Fruit fly (Drosophila melanogaster) Kc167 (cell line): ENCODE results near the gene mei-218.

Experiments used
- Sin3A ChIP-seq: fragments of >200 bp; optimal IDR thresholded peaks from 2 replicates; lab custom pipeline; 2018; ENCODE audit warnings: missing external identifiers
- h ChIP-seq: fragments of >200 bp; optimal IDR thresholded peaks from 3 replicates; lab custom pipeline; 2018; ENCODE audit warnings: missing external identifiers
- insv ChIP-seq: fragments of >200 bp; optimal IDR thresholded peaks from 3 replicates; lab custom pipeline; 2018; ENCODE audit warnings: missing external identifiers
- ttk ChIP-seq: sonication (Bioruptor generic); optimal IDR thresholded peaks from 2 replicates; lab custom pipeline; 2017; ENCODE audit warnings: missing external identifiers

DNA sequence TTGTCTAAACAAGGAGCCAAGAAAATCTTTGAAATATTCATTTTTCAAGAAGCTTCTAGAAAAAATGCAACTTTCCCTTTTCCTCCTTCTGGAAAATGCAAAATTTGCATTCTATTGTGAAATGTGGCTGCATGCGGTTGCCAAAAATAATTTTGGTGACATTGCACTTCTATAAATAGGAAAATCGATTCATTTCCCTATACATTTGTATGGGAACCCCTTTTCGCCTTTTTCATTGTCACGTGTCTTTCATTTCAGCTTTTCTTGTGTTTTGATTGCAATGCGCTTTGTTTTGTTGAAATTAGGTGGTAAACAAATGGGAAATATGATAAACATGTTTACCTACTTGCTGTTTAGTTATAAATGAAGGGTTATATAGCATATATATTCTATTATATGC, 7.9 kb upstream of the mei-218 start:
- TF ChIP-seq ttk (lab: Kevin White, UChicago) = no peak
- no peak for TF ChIP-seq insv
- no peak for TF ChIP-seq h
- TF ChIP-seq Sin3A (lab: Kevin White, UChicago) = no peak
